Worm (Caenorhabditis elegans) whole organism, young adult: ENCODE measurements around the gene C56G2.4.
A peak's percentile ranks its signal among the peaks of the same experiment; 100 is the strongest.

Experiments used
- K11D2.4 ChIP-seq: fragments of 200-800 bp; sonication (Bioruptor generic); IDR thresholded peaks from 2 replicates; pipeline ENCODE4 v1.3.6; 2022; ENCODE audit warnings: missing genetic modification reagents, missing genetic modification characterization, missing compliant biosample characterization
- Y53G8AR.9 ChIP-seq: fragments of 200-800 bp; sonication (Bioruptor generic); conservative IDR thresholded peaks from 2 replicates; pipeline ENCODE4 v1.3.6; 2022; ENCODE audit warnings: missing genetic modification reagents, missing genetic modification characterization, missing compliant biosample characterization
- bed-1 ChIP-seq: fragments of 200-800 bp; sonication (Bioruptor generic); IDR thresholded peaks from 2 replicates; pipeline ENCODE4 v1.3.6; 2022; ENCODE audit warnings: missing genetic modification reagents, missing genetic modification characterization, missing compliant biosample characterization
- bed-2 ChIP-seq: fragments of 200-800 bp; sonication (Bioruptor generic); IDR thresholded peaks from 2 replicates; pipeline ENCODE4 v1.3.6; 2022; ENCODE audit warnings: missing genetic modification reagents, missing genetic modification characterization, missing compliant biosample characterization
- cebp-2 ChIP-seq: fragments of 200-800 bp; sonication (Bioruptor generic); IDR thresholded peaks from 2 replicates; pipeline ENCODE4 v1.3.6; 2022; ENCODE audit warnings: missing genetic modification characterization, missing compliant biosample characterization
- ceh-91 ChIP-seq: fragments of 200-800 bp; sonication (Bioruptor generic); IDR thresholded peaks from 2 replicates; pipeline ENCODE4 v1.3.6; 2022; ENCODE audit warnings: missing genetic modification reagents, missing genetic modification characterization, missing compliant biosample characterization
- dox-1 ChIP-seq: fragments of 200-800 bp; sonication (Bioruptor generic); IDR thresholded peaks from 2 replicates; pipeline ENCODE4 v1.3.6; 2022; ENCODE audit warnings: missing genetic modification reagents, missing genetic modification characterization, missing compliant biosample characterization
- hmg-1.2 ChIP-seq: fragments of 200-800 bp; sonication (Bioruptor generic); IDR thresholded peaks from 2 replicates; pipeline ENCODE4 v1.3.6; 2022; ENCODE audit warnings: missing genetic modification reagents, missing genetic modification characterization, missing compliant biosample characterization
- repo-1 ChIP-seq: sonication (generic microtip); optimal IDR thresholded peaks from 2 replicates; lab custom pipeline; 2017; ENCODE audit warnings: mild to moderate bottlenecking, missing genetic modification characterization, missing compliant biosample characterization
- snpc-4 ChIP-seq, 5 experiments: fragments of 150-350 bp in 1 of 5; sonication (generic microtip) in 4 of 5; optimal IDR thresholded peaks; 2 replicates each; lab custom pipeline; 2014 to 2018; ENCODE audit warnings: missing genetic modification characterization in 5 of 5, missing biosample characterization in 3 of 5, antibody characterized with exemption in 2 of 5, mild to moderate bottlenecking in 2 of 5, missing compliant biosample characterization in 2 of 5, missing genotype in 2 of 5, moderate library complexity in 2 of 5, missing genetic modification reagents in 1 of 5
- unc-62 ChIP-seq: fragments of 150-350 bp; optimal IDR thresholded peaks from 2 replicates; lab custom pipeline; 2014; ENCODE audit warnings: missing biosample characterization, missing genetic modification reagents, missing genetic modification characterization
- ztf-26 ChIP-seq: sonication (generic microtip); optimal IDR thresholded peaks from 2 replicates; lab custom pipeline; 2017; ENCODE audit warnings: missing genetic modification characterization, missing compliant biosample characterization

- TF ChIP-seq Y53G8AR.9 = no peak
- no peak for TF ChIP-seq snpc-4 (GFP tag; optimal IDR thresholded peaks at IDR 0.05; lab: Kevin White, UChicago)
- no peak for TF ChIP-seq snpc-4 (tag; optimal IDR thresholded peaks at IDR 0.05; lab: Kevin White, UChicago)
- TF ChIP-seq dox-1 (GFP tag; lab: Robert Waterston, UW) = no peak
- TF ChIP-seq bed-2 = no peak
- TF ChIP-seq unc-62 (GFP tag; lab: Kevin White, UChicago) = no peak
- TF ChIP-seq ceh-91 (GFP tag; lab: Robert Waterston, UW) = no peak
- 0 out of 2 replicates have a peak, but pooled peaks have one; percentile 4 for TF ChIP-seq hmg-1.2
- no peak for TF ChIP-seq K11D2.4 (GFP tag; lab: Robert Waterston, UW)
- no peak for TF ChIP-seq repo-1 (tag; lab: Kevin White, UChicago)
- no peak for TF ChIP-seq cebp-2
- TF ChIP-seq bed-1 (GFP tag; lab: Robert Waterston, UW) = no peak
- TF ChIP-seq ztf-26 = no peak
Observed at ce11 chrIII:6339919-6340434, 8.4 kb downstream of the C56G2.4 start, which contains the start of gene let-767.
